Fruit fly (Drosophila melanogaster) S2 (cell line): ENCODE measurements around the gene Ifrd1.

ENCODE experiments used
- CG8478 ChIP-seq: fragments of >200 bp; optimal IDR thresholded peaks from 2 replicates; lab custom pipeline; 2018
- CTCF ChIP-seq, 2 experiments: fragments of >200 bp; optimal IDR thresholded peaks; 2 replicates each; lab custom pipeline; 2018

- no peak for TF ChIP-seq CG8478 (lab: Kevin White, UChicago)
- TF ChIP-seq CTCF (optimal IDR thresholded peaks at IDR 0.05; lab: Kevin White, UChicago): no peak
These were observed 11.9 kb upstream of the Ifrd1 start for dm6 chr2L:2886226-2886569.
